Worm (Caenorhabditis elegans) whole organism, young adult: ENCODE measurements around the gene tbc-11.

Experiments
- B0035.1 ChIP-seq: sonication (generic microtip); optimal IDR thresholded peaks from 2 replicates; lab custom pipeline; 2016; ENCODE audit warnings: missing genetic modification characterization, mild to moderate bottlenecking, missing compliant biosample characterization, missing genotype, missing genetic modification reagents
- B0261.1 ChIP-seq: sonication (generic microtip); optimal IDR thresholded peaks from 2 replicates; lab custom pipeline; 2016; ENCODE audit warnings: mild to moderate bottlenecking, missing genetic modification characterization, moderate library complexity, missing compliant biosample characterization
- F57C9.4 ChIP-seq: sonication (generic microtip); optimal IDR thresholded peaks from 2 replicates; lab custom pipeline; 2017; ENCODE audit warnings: mild to moderate bottlenecking, missing genetic modification characterization, missing compliant biosample characterization
- T07F8.4 ChIP-seq: sonication (generic microtip); optimal IDR thresholded peaks from 2 replicates; lab custom pipeline; 2016; ENCODE audit warnings: mild to moderate bottlenecking, missing genetic modification characterization, moderate library complexity, missing compliant biosample characterization
- Y79H2A.3 ChIP-seq: fragments of 200-800 bp; sonication (Bioruptor generic); conservative IDR thresholded peaks from 2 replicates; pipeline ENCODE4 v1.3.6; 2022; ENCODE audit warnings: missing genetic modification reagents, missing genetic modification characterization, missing compliant biosample characterization
- ceh-100 ChIP-seq: fragments of 200-800 bp; sonication (Bioruptor generic); IDR thresholded peaks from 2 replicates; pipeline ENCODE4 v1.3.6; 2022; ENCODE audit warnings: missing genetic modification reagents, missing genetic modification characterization, missing compliant biosample characterization
- die-1 ChIP-seq: sonication (generic microtip); optimal IDR thresholded peaks from 2 replicates; lab custom pipeline; 2016; ENCODE audit warnings: missing genotype, mild to moderate bottlenecking, missing genetic modification characterization, missing compliant biosample characterization
- gei-17 ChIP-seq: fragments of 200-800 bp; sonication (Bioruptor generic); optimal IDR thresholded peaks from 2 replicates; lab custom pipeline; 2018; ENCODE audit warnings: mild to moderate bottlenecking, missing genetic modification characterization, missing compliant biosample characterization
- hmg-1.2 ChIP-seq: fragments of 200-800 bp; sonication (Bioruptor generic); IDR thresholded peaks from 2 replicates; pipeline ENCODE4 v1.3.6; 2022; ENCODE audit warnings: missing genetic modification reagents, missing genetic modification characterization, missing compliant biosample characterization
- mel-28 ChIP-seq: sonication (generic microtip); optimal IDR thresholded peaks from 2 replicates; lab custom pipeline; 2016; ENCODE audit warnings: borderline replicate concordance, mild to moderate bottlenecking, missing genetic modification characterization, missing compliant biosample characterization
- mes-4 ChIP-seq: sonication (generic microtip); optimal IDR thresholded peaks from 2 replicates; lab custom pipeline; 2016; ENCODE audit warnings: missing genotype, missing genetic modification characterization, missing compliant biosample characterization
- mxl-1 ChIP-seq: sonication (generic microtip); optimal IDR thresholded peaks from 2 replicates; lab custom pipeline; 2016; ENCODE audit warnings: missing genetic modification characterization, missing compliant biosample characterization
- repo-1 ChIP-seq: sonication (generic microtip); optimal IDR thresholded peaks from 2 replicates; lab custom pipeline; 2017; ENCODE audit warnings: mild to moderate bottlenecking, missing genetic modification characterization, missing compliant biosample characterization
- unc-130 ChIP-seq: sonication (generic microtip); optimal IDR thresholded peaks from 2 replicates; lab custom pipeline; 2016; ENCODE audit warnings: missing genetic modification reagents, missing genetic modification characterization, missing compliant biosample characterization

DNA sequence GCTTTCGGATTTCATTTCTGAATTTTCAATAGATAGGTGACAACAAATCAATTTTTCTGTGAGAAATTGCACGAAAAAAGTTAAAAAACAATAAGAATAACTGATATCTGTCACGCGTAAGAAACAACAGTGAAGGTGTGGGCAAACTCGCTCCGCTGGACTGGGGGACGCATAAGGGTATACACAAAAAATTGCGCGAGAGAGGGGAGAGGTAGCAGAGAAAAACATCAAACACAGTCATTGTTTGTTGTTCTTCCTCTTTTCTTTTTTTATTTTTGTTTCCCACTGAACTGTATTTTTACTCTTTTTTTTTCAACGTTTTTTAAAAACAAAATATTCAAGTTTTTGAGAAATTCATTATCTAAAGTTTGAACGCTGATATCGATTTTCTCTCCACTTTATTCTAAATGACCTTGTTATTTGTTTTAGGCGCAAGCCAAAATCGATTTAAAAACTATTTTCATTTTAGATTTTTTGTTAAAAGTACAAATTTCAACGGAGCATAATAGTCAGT lies at the start of gene tbc-11, which contains the start of gene pifk-1:
- TF ChIP-seq mes-4 (tag; lab: Kevin White, UChicago) (no peak), mel-28 (tag; lab: Kevin White, UChicago) (no peak), mxl-1 (tag; lab: Kevin White, UChicago) (no peak), repo-1 (tag; lab: Kevin White, UChicago) (no peak), die-1 (tag; lab: Kevin White, UChicago) (no peak), gei-17 (GFP tag; lab: Kevin White, UChicago) (no peak), T07F8.4 (tag; lab: Kevin White, UChicago) (no peak), B0035.1 (tag; lab: Kevin White, UChicago) (no peak), Y79H2A.3 (no peak), ceh-100 (GFP tag; lab: Robert Waterston, UW) (no peak), F57C9.4 (tag; lab: Kevin White, UChicago) (no peak), hmg-1.2 (GFP tag; lab: Robert Waterston, UW) (peak; percentile 9; the same call in 1 of the 2 replicates), B0261.1 (tag; lab: Kevin White, UChicago) (no peak), unc-130 (GFP tag; lab: Kevin White, UChicago) (no peak)
